Fruit fly (Drosophila melanogaster): ENCODE results near the gene CG18404.
A peak's percentile ranks its signal among the peaks of the same experiment; 100 is the strongest.

Gene CG18404

DNA sequence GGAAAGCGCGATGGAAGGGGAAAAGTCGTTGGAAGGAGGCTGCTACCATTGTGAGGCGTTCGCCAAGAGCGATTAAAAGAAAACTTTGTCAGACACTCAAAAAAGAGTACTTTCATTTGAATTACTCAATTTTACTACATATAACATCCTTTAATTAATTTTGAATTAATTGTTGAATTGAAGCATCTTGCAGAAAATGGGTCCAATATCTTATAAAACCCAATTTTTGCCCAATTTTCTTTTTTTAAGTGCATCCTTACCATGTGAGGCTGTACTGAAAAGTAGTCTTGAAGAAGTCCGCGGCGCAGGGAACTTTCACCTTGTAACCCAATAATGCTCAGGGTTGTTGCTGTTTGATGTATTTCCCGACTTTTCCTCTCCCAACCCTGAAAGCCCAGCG, 17.7 kb upstream of the CG18404 start (continued):
- TF ChIP-seq CG18476 (GFP tag; optimal IDR thresholded peaks at IDR 0.05) (no peak), sr (GFP tag; IDR thresholded peaks at IDR 0.05) (no peak), Gsc (GFP tag; IDR thresholded peaks at IDR 0.05) (no peak), zf30C (GFP tag; optimal IDR thresholded peaks at IDR 0.05) (no peak), Opbp (GFP tag; IDR thresholded peaks at IDR 0.05; ENCODE audit: partially characterized antibody) (no peak), D19B (GFP tag; optimal IDR thresholded peaks at IDR 0.05) (no peak), Awh (GFP tag; IDR thresholded peaks at IDR 0.05) (no peak), CG43689 (GFP tag; IDR thresholded peaks at IDR 0.05) (no peak), CG2129 (GFP tag; IDR thresholded peaks at IDR 0.05; ENCODE audit: partially characterized antibody) (no peak), CG15073 (GFP tag; optimal IDR thresholded peaks at IDR 0.05) (no peak), CG12391 (tag; optimal IDR thresholded peaks at IDR 0.05) (peak; percentile 39), zen2 (GFP tag; IDR thresholded peaks at IDR 0.05; ENCODE audit: partially characterized antibody) (no peak), nom (GFP tag; optimal IDR thresholded peaks at IDR 0.05) (no peak), inv (GFP tag; IDR thresholded peaks at IDR 0.05; ENCODE audit: partially characterized antibody) (no peak), D (optimal IDR thresholded peaks at IDR 0.05) (no peak), D (GFP tag; optimal IDR thresholded peaks at IDR 0.05) (peak; percentile 8), gce (GFP tag; IDR thresholded peaks at IDR 0.05) (no peak), caup (GFP tag; optimal IDR thresholded peaks at IDR 0.05; ENCODE audit: severe bottlenecking) (peak; percentile 16), CG10979 (tag; optimal IDR thresholded peaks at IDR 0.05) (peak; percentile 54), CG7745 (tag; optimal IDR thresholded peaks at IDR 0.05) (no peak), lmd (GFP tag; IDR thresholded peaks at IDR 0.05) (no peak), CG3281 (GFP tag; optimal IDR thresholded peaks at IDR 0.05) (peak; percentile 38), CG1024 (GFP tag; IDR thresholded peaks at IDR 0.05) (no peak), CG4820 (GFP tag; optimal IDR thresholded peaks at IDR 0.05) (no peak), Hmr (GFP tag; optimal IDR thresholded peaks at IDR 0.05) (no peak), CG17568 (GFP tag; optimal IDR thresholded peaks at IDR 0.05) (no peak), Dref (GFP tag; IDR thresholded peaks at IDR 0.05) (no peak), Oaz (GFP tag; IDR thresholded peaks at IDR 0.05) (no peak), dan (GFP tag; IDR thresholded peaks at IDR 0.05) (no peak), shn (GFP tag; optimal IDR thresholded peaks at IDR 0.05) (no peak), run (tag; optimal IDR thresholded peaks at IDR 0.05) (no peak), CG7928 (GFP tag; optimal IDR thresholded peaks at IDR 0.05) (no peak), CG2678 (tag; optimal IDR thresholded peaks at IDR 0.05) (peak; percentile 64), lab (GFP tag; optimal IDR thresholded peaks at IDR 0.05) (peak; percentile 41), crp (GFP tag; optimal IDR thresholded peaks at IDR 0.05) (no peak), aop (GFP tag; IDR thresholded peaks at IDR 0.05) (no peak), fru (optimal IDR thresholded peaks at IDR 0.05) (no peak), CG6765 (GFP tag; optimal IDR thresholded peaks at IDR 0.05) (no peak), CG10543 (GFP tag; optimal IDR thresholded peaks at IDR 0.05) (no peak), gem (tag; optimal IDR thresholded peaks at IDR 0.05) (peak; percentile 53), CG14965 (GFP tag; optimal IDR thresholded peaks at IDR 0.05; ENCODE audit: borderline replicate concordance) (no peak), insv (GFP tag; optimal IDR thresholded peaks at IDR 0.05) (no peak), CG3726 (GFP tag; IDR thresholded peaks at IDR 0.05) (no peak), esg (GFP tag; conservative IDR thresholded peaks at IDR 0.05) (no peak; the same call in 1 of the 2 replicates), CG11695 (GFP tag; IDR thresholded peaks at IDR 0.05) (0 out of 3 replicates have a peak, but pooled peaks have one; percentile 36), kay (GFP tag; optimal IDR thresholded peaks at IDR 0.05) (no peak), Sry-β (GFP tag; optimal IDR thresholded peaks at IDR 0.05) (no peak), Xbp1 (GFP tag; optimal IDR thresholded peaks at IDR 0.05) (peak; percentile 21), Sin3A (optimal IDR thresholded peaks at IDR 0.05) (no peak), CG10147 (GFP tag; optimal IDR thresholded peaks at IDR 0.05) (no peak), Hmx (GFP tag; optimal IDR thresholded peaks at IDR 0.05) (no peak)

Data from whole organism, embryonic.